Worm (Caenorhabditis elegans) whole organism, midembryonic: ENCODE data around the gene T17H7.7.

Experiments
- T22C8.4 ChIP-seq: fragments of 200-800 bp; sonication (Bioruptor generic); IDR thresholded peaks from 2 replicates; pipeline ENCODE4 v1.3.6; 2022; ENCODE audit warnings: missing genetic modification characterization, missing compliant biosample characterization
- flt-1 ChIP-seq: fragments of 200-800 bp; sonication (Bioruptor generic); IDR thresholded peaks from 2 replicates; pipeline ENCODE4 v1.3.6; 2022; ENCODE audit warnings: missing genetic modification characterization, missing compliant biosample characterization
- med-1 ChIP-seq: sonication (generic microtip); optimal IDR thresholded peaks from 2 replicates; lab custom pipeline; 2017; ENCODE audit warnings: missing genetic modification characterization, mild to moderate bottlenecking, missing compliant biosample characterization, antibody characterized with exemption, missing genetic modification reagents; ENCODE audit not compliant: insufficient read depth
- ztf-23 ChIP-seq: fragments of 200-800 bp; sonication (Bioruptor generic); IDR thresholded peaks from 2 replicates; pipeline ENCODE4 v1.3.6; 2022; ENCODE audit warnings: missing genetic modification reagents, missing genetic modification characterization, missing compliant biosample characterization
- ztf-29 ChIP-seq: fragments of 200-800 bp; sonication (Bioruptor generic); IDR thresholded peaks from 2 replicates; pipeline ENCODE4 v1.3.6; 2022; ENCODE audit warnings: missing genetic modification reagents, missing genetic modification characterization, missing compliant biosample characterization

DNA sequence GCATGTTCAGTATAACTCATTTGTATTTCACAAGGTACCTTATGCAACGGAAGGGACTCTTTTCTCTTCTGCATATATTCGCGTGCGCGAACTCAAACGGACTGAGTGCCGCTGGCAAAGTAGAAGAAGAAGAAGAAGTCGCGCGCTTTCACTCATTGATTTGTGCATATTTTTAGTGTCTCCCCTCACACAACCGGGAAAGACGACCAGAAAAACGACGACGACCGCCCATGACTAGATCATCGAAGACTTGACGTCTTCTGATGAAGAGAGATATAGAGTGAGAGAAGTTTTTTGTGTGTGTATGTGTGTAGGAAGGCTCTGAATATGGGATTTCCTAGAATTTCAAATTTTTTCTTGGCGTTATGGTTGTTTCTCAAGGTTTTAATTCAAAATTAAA lies 6.5 kb upstream of the T17H7.7 start:
- TF ChIP-seq med-1 (GFP tag; lab: Kevin White, UChicago) (no peak), T22C8.4 (GFP tag; lab: Robert Waterston, UW) (no peak), ztf-23 (GFP tag; lab: Robert Waterston, UW) (no peak), flt-1 (GFP tag; lab: Robert Waterston, UW) (no peak), ztf-29 (GFP tag; lab: Robert Waterston, UW) (no peak)
